Worm (Caenorhabditis elegans) whole organism, L4 larva: ENCODE results near the gene fbxc-20.

Experiments
- egl-43 ChIP-seq: fragments of 200-800 bp; sonication (Bioruptor generic); IDR thresholded peaks from 2 replicates; pipeline ENCODE4 v1.3.6; 2022; ENCODE audit warnings: missing genetic modification reagents, missing genetic modification characterization, missing compliant biosample characterization
- madf-9 ChIP-seq: fragments of 200-800 bp; sonication (Bioruptor generic); conservative IDR thresholded peaks from 2 replicates; pipeline ENCODE4 v1.3.6; 2022; ENCODE audit warnings: missing genetic modification reagents, missing genetic modification characterization, missing compliant biosample characterization

DNA sequence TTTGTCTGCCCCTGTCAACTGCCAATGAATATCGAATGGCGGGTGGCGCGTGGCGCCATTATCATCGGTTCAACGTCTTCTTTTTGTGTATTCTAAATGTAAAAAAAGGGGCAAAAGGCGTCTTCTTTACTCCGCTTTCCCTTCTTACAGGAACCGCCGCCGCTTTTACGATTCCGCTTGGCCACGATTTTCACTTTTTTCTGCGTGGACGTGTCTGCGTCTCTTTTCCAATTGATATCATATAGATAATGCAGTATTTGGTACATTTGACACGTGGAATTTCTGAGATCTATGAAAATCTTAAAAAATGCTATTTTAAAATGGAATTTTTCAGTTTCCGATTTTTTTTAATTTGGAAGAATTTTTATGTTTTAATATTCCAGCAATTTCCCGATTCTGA, 16.6 kb downstream of the fbxc-20 start:
- TF ChIP-seq egl-43 (GFP tag; lab: Robert Waterston, UW) (no peak), madf-9 (no peak)
